Fruit fly (Drosophila melanogaster): ENCODE results near the gene glu.

dm6 chr2L:16766070-16766752 is 28.0 kb upstream of the glu start, which contains the start of gene Mhc:
- no peak for TF ChIP-seq Dll (optimal IDR thresholded peaks at IDR 0.05)
- no peak for TF ChIP-seq psq (optimal IDR thresholded peaks at IDR 0.05)
- no peak for TF ChIP-seq pan (optimal IDR thresholded peaks at IDR 0.05)
- TF ChIP-seq CG8478 (optimal IDR thresholded peaks at IDR 0.05): no peak

All from whole organism.